Worm (Caenorhabditis elegans): ENCODE results near the gene F25G6.1.

DNA sequence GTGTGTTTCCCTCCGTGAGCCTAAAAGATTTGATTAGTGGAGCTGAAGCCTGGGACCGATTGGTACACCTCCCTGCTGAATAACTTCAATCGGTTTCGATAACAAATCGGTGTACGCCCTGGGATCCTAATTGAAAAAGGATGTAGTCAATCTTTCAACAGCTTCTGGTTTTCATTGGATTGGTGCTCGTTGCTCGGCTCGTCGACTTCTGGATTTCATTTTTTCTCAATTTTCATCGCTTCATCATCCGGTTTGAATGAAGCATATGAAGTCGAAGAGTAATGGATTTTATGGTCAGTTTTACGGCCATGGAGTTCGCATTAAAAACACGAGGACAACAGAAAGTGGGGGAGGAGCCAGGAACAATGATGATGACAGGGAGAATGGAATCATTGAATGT is 18.9 kb upstream of the F25G6.1 start:
- TF ChIP-seq ama-1 (optimal IDR thresholded peaks at IDR 0.05) (no peak), unc-62 (GFP tag; optimal IDR thresholded peaks at IDR 0.05) (no peak), lin-39 (tag; optimal IDR thresholded peaks at IDR 0.05) (no peak), Y55F3AM.14 (GFP tag; optimal IDR thresholded peaks at IDR 0.05) (no peak), alr-1 (tag; optimal IDR thresholded peaks at IDR 0.05) (no peak), nhr-11 (tag; optimal IDR thresholded peaks at IDR 0.05) (no peak)
